Worm (Caenorhabditis elegans): ENCODE measurements around the gene sars-1.
"Not testable (repeated sequence)": the region's sequence is repeated elsewhere in the genome, so short reads cannot be mapped to it uniquely, and the experiment has no call there.

Gene sars-1

DNA sequence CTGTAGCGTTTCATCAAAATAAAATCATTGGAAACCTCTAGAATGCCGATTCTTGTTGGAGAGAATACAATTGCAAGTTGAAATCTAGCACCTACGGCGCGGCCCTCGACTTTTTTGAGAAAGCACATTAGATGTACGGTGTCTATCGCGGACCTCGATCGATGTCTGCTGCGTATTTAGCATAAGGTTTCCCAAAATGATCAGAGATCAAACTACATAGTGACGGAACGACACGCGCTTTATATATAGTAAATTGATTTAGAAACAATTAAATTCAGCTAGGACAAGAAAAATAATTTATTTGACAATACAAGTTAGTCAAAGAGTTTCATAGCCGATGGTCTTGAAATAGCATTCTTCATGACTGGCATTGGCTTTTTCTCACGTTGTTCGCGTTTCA is 22.6 kb downstream of the sars-1 start:
- TF ChIP-seq gei-8 (GFP tag; optimal IDR thresholded peaks at IDR 0.05) (no peak), dmd-9 (GFP tag; IDR thresholded peaks at IDR 0.05) (no peak), lir-3 (tag; optimal IDR thresholded peaks at IDR 0.05) (no peak), unc-39 (tag; optimal IDR thresholded peaks at IDR 0.05) (no peak), ces-1 (GFP tag; optimal IDR thresholded peaks at IDR 0.05) (no peak), lin-15B (tag; optimal IDR thresholded peaks at IDR 0.05) (no peak), arid-1 (GFP tag; conservative IDR thresholded peaks at IDR 0.05) (no peak), nhr-28 (tag; optimal IDR thresholded peaks at IDR 0.05) (no peak), daf-16 (GFP tag; optimal IDR thresholded peaks at IDR 0.05) (no peak), daf-16 (tag; optimal IDR thresholded peaks at IDR 0.05) (no peak), ZK337.2 (GFP tag; IDR thresholded peaks at IDR 0.05) (no peak), aly-2 (tag; optimal IDR thresholded peaks at IDR 0.05) (no peak), ceh-44 (GFP tag; IDR thresholded peaks at IDR 0.05) (no peak), nhr-76 (tag; optimal IDR thresholded peaks at IDR 0.05) (no peak), nhr-102 (tag; optimal IDR thresholded peaks at IDR 0.05) (no peak), ceh-82 (tag; optimal IDR thresholded peaks at IDR 0.05) (no peak), F49E8.2 (tag; optimal IDR thresholded peaks at IDR 0.05; ENCODE audit: borderline replicate concordance) (no peak), T26A8.4 (GFP tag; IDR thresholded peaks at IDR 0.05) (no peak), nhr-237 (tag; optimal IDR thresholded peaks at IDR 0.05) (no peak), zfp-3 (GFP tag; conservative IDR thresholded peaks at IDR 0.05) (no peak), pqm-1 (tag; optimal IDR thresholded peaks at IDR 0.05) (no peak)

DNA sequence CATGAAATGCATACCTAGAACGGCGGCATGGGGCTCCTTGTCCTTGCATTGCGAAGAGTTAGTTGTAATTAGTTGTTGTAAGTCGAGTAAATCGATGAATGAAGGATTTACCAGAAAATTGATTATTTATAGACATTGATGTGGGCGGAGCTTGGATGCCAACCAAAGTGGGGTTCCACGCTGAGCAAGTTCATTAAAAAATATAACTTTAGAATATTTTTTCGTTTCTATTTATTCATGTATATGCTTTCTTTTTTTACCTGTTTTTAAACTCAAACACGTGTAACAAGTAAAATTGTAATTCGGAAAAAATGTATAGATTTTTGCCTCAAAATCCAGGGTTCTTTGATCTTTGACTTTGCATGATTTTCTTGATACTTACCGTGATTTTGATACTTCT is 24.0 kb downstream of the sars-1 start, which contains the start of gene gipc-2:
gipc-2 (minus strand) TSS at position 101 of the 400 bp plus-strand sequence.
- TF ChIP-seq php-3 (GFP tag; IDR thresholded peaks at IDR 0.05) (no peak), nhr-237 (tag; optimal IDR thresholded peaks at IDR 0.05) (no peak), daf-16 (GFP tag; optimal IDR thresholded peaks at IDR 0.05) (no peak), daf-16 (tag; optimal IDR thresholded peaks at IDR 0.05) (no peak), zip-2 (tag; optimal IDR thresholded peaks at IDR 0.05) (no peak), lir-3 (tag; optimal IDR thresholded peaks at IDR 0.05) (no peak), zip-11 (GFP tag; IDR thresholded peaks at IDR 0.05) (no peak)

DNA sequence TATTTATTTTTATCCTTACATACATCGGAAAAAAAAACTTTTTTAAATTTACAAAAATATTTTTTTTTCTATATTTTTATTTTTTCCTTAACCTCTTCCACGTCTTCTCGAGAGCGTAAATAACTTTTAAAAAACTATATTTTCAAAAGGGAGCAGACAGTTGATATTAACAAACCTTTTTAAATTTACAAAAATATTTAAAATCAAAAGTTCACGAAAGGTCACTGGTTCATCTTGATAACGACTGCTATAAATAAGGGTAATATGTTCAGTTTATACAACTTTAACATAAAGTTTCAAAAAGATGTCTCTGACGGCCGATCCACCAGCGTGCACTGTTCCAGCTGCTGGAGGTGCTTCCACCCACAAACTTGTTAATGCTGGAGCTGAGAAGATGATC is 25.3 kb downstream of the sars-1 start, which contains the start of the genes F44D12.16 and msd-2:
F44D12.16 (plus strand) TSS at position 301 of the 400 bp plus-strand sequence.
msd-2 (plus strand) TSS at position 305 of the 400 bp plus-strand sequence.
- not testable (repeated sequence) for TF ChIP-seq mes-2 (tag; optimal IDR thresholded peaks at IDR 0.05; ENCODE audit: poor library complexity, severe bottlenecking); dmd-9 (GFP tag; IDR thresholded peaks at IDR 0.05); fos-1 (tag; optimal IDR thresholded peaks at IDR 0.05)

DNA sequence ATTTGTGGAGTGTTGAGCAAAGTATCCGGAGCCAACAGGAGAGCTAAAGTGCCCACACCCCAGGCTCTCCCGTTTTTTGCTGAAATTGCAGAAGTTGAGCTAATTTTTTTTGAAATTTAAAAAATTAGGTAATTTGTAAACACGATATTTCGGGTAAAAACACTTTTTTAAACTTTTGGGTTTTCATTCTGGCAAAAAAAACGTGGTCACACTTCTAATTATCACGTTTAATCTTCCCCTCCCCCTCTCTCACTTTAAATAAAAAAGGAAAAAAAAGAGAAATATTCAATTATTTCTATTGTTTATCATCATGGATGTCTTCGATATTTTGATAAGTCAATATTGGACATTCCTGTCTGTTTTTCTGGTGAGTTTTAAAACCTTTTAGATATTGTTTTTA is 29.5 kb downstream of the sars-1 start, which contains the start of gene F44D12.6:
F44D12.6 (plus strand) TSS at position 301 of the 400 bp plus-strand sequence.
- TF ChIP-seq nhr-11 (tag; optimal IDR thresholded peaks at IDR 0.05): no peak
- TF ChIP-seq ceh-44 (GFP tag; IDR thresholded peaks at IDR 0.05): no peak
- TF ChIP-seq hlh-30 (tag; optimal IDR thresholded peaks at IDR 0.05; ENCODE audit: insufficient read depth): no peak
- no peak for TF ChIP-seq daf-8 (GFP tag; IDR thresholded peaks at IDR 0.05)
- no peak for TF ChIP-seq unc-62 (GFP tag; optimal IDR thresholded peaks at IDR 0.05 in 1 of 2)
- no peak for TF ChIP-seq unc-62 (tag; optimal IDR thresholded peaks at IDR 0.05)

- TF ChIP-seq saeg-2 (GFP tag; IDR thresholded peaks at IDR 0.05) (no peak), lin-15B (tag; optimal IDR thresholded peaks at IDR 0.05) (no peak), hif-1 (tag; optimal IDR thresholded peaks at IDR 0.05) (no peak), Y5F2A.4 (GFP tag; optimal IDR thresholded peaks at IDR 0.05) (no peak), nhr-25 (tag; optimal IDR thresholded peaks at IDR 0.05; ENCODE audit: borderline replicate concordance, insufficient read depth) (no peak), nhr-10 (tag; optimal IDR thresholded peaks at IDR 0.05) (no peak), hmg-1.1 (GFP tag; IDR thresholded peaks at IDR 0.05) (no peak)
These were observed 33.4 kb downstream of the sars-1 start, which contains the start of gene F44D12.10 for ce11 chrIV:10036966-10037365. Gene F44D12.10, minus strand, starts transcription at chrIV:10037066.

All from whole organism, L4 larva.